Worm (Caenorhabditis elegans): ENCODE measurements around the gene str-66.

DNA sequence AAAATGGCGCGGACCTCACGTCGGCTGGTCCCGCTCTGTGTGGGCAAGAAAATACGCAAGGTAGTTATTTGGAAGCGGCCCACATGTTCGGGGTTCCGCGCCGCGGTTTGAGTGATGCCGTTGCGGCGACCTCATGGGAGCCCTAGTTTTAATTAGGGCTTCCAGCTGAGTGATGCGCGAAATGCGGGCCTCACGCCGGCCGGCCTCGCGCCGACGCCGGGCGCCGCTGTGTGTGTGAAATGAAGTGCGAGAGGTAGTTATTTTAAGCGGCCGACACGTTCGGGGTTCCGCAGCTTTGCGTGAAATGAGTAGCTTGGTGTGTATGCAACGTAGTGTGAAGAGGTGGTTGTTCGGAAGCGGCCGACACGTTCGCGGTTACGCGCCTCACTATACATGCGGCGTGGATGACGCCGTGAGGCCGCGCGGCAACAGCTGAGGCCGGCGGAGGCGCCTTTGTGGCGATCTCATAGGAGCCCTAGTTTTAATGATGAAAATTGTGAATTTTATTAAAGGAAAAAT lies 45.9 kb upstream of the str-66 start:
- TF ChIP-seq fkh-10 (GFP tag; optimal IDR thresholded peaks at IDR 0.05) (no peak), aly-2 (tag; optimal IDR thresholded peaks at IDR 0.05) (no peak), unc-62 (GFP tag; optimal IDR thresholded peaks at IDR 0.05) (no peak), pqm-1 (tag; optimal IDR thresholded peaks at IDR 0.05) (no peak), nhr-77 (tag; optimal IDR thresholded peaks at IDR 0.05) (no peak), nhr-28 (tag; optimal IDR thresholded peaks at IDR 0.05) (no peak), mdl-1 (tag; optimal IDR thresholded peaks at IDR 0.05) (no peak), eor-1 (tag; optimal IDR thresholded peaks at IDR 0.05) (no peak), snpc-4 (tag; optimal IDR thresholded peaks at IDR 0.05) (no peak), zag-1 (tag; optimal IDR thresholded peaks at IDR 0.05) (no peak), ztf-11 (tag; optimal IDR thresholded peaks at IDR 0.05) (no peak), fos-1 (tag; optimal IDR thresholded peaks at IDR 0.05) (no peak), ceh-16 (tag; optimal IDR thresholded peaks at IDR 0.05) (no peak)

All from whole organism, L3 larva.